Fruit fly (Drosophila melanogaster) whole organism, wandering third instar larva: ENCODE measurements around the gene noi.

Experiments used
- Abd-B ChIP-seq: fragments of >200 bp; optimal IDR thresholded peaks from 2 replicates; lab custom pipeline; 2017; ENCODE audit warnings: missing biosample characterization, missing genetic modification characterization
- CG32264 ChIP-seq: fragments of 200-800 bp; sonication (Bioruptor generic); optimal IDR thresholded peaks from 2 replicates; lab custom pipeline; 2016; ENCODE audit warnings: missing biosample characterization, missing genetic modification characterization
- CG9705 ChIP-seq: fragments of 200-800 bp; sonication (Bioruptor generic); optimal IDR thresholded peaks from 2 replicates; lab custom pipeline; 2018; ENCODE audit warnings: missing biosample characterization, mild to moderate bottlenecking, missing genetic modification characterization
- CrebA ChIP-seq: fragments of 200-800 bp; sonication (Bioruptor generic); optimal IDR thresholded peaks from 2 replicates; lab custom pipeline; 2016; ENCODE audit warnings: missing biosample characterization, mild to moderate bottlenecking, missing genetic modification characterization, borderline replicate concordance
- Dfd ChIP-seq: fragments of >200 bp; optimal IDR thresholded peaks from 2 replicates; lab custom pipeline; 2017; ENCODE audit warnings: missing biosample characterization, missing genetic modification characterization
- Dif ChIP-seq: fragments of 200-275, 200-300 bp; sonication (Bioruptor generic); optimal IDR thresholded peaks from 2 replicates; lab custom pipeline; 2018; ENCODE audit warnings: missing biosample characterization, missing genetic modification characterization; ENCODE audit not compliant: partially characterized antibody
- GATAd ChIP-seq: sonication (Bioruptor generic); optimal IDR thresholded peaks from 2 replicates; lab custom pipeline; 2016; ENCODE audit warnings: missing biosample characterization, missing genetic modification characterization
- HLH106 ChIP-seq: fragments of 200-800 bp; optimal IDR thresholded peaks from 3 replicates; lab custom pipeline; 2019; ENCODE audit warnings: missing biosample characterization, mild to moderate bottlenecking, missing genetic modification characterization, moderate library complexity
- Hnf4 ChIP-seq: fragments of 200-800 bp; sonication (Bioruptor generic); optimal IDR thresholded peaks from 2 replicates; lab custom pipeline; 2016; ENCODE audit warnings: missing biosample characterization, mild to moderate bottlenecking, missing genetic modification characterization
- Hr78 ChIP-seq: fragments of >200 bp; optimal IDR thresholded peaks from 2 replicates; lab custom pipeline; 2017; ENCODE audit warnings: missing biosample characterization, missing genetic modification characterization
- Hr83 ChIP-seq: fragments of 200-300 bp; sonication (Bioruptor generic); optimal IDR thresholded peaks from 2 replicates; lab custom pipeline; 2016; ENCODE audit warnings: missing biosample characterization, mild to moderate bottlenecking, missing genetic modification characterization, moderate library complexity; ENCODE audit not compliant: poor library complexity, severe bottlenecking
- Jra ChIP-seq: sonication (Bioruptor generic); optimal IDR thresholded peaks from 2 replicates; lab custom pipeline; 2016; ENCODE audit warnings: missing biosample characterization, missing genetic modification characterization
- Mio ChIP-seq: sonication (Bioruptor generic); optimal IDR thresholded peaks from 2 replicates; lab custom pipeline; 2016; ENCODE audit warnings: missing biosample characterization, missing genetic modification characterization
- Myc ChIP-seq: fragments of >200 bp; optimal IDR thresholded peaks from 2 replicates; lab custom pipeline; 2017
- N ChIP-seq: fragments of >200 bp; optimal IDR thresholded peaks from 2 replicates; lab custom pipeline; 2018; ENCODE audit warnings: missing biosample characterization, missing external identifiers, missing genetic modification characterization
- OdsH ChIP-seq: fragments of 200-800 bp; sonication (Bioruptor generic); optimal IDR thresholded peaks from 2 replicates; lab custom pipeline; 2016; ENCODE audit warnings: missing biosample characterization, mild to moderate bottlenecking, missing genetic modification characterization
- Rel ChIP-seq, 2 experiments: fragments of 200-800 bp; sonication (Bioruptor generic) in 1 of 2; optimal IDR thresholded peaks; 2 replicates in 1 of 2; 3 replicates in 1 of 2; lab custom pipeline; 2016 to 2019; ENCODE audit warnings: mild to moderate bottlenecking in 2 of 2, missing biosample characterization in 2 of 2, missing genetic modification characterization in 2 of 2, moderate library complexity in 1 of 2
- Sp1 ChIP-seq: fragments of 200-800 bp; sonication (Bioruptor generic); optimal IDR thresholded peaks from 3 replicates; lab custom pipeline; 2019; ENCODE audit warnings: missing biosample characterization, mild to moderate bottlenecking, missing genetic modification characterization, moderate library complexity
- Vsx2 ChIP-seq: fragments of 200-300, 225-300 bp; sonication (Bioruptor generic); optimal IDR thresholded peaks from 2 replicates; lab custom pipeline; 2018; ENCODE audit warnings: missing biosample characterization, missing genetic modification characterization; ENCODE audit not compliant: partially characterized antibody
- br ChIP-seq: fragments of 200-800 bp; sonication (Bioruptor generic); optimal IDR thresholded peaks from 2 replicates; lab custom pipeline; 2016; ENCODE audit warnings: missing biosample characterization, missing genetic modification characterization
- brk ChIP-seq: fragments of 200-800 bp; sonication (Bioruptor generic); optimal IDR thresholded peaks from 2 replicates; lab custom pipeline; 2016; ENCODE audit warnings: missing biosample characterization, mild to moderate bottlenecking, missing genetic modification characterization
- dl ChIP-seq, 2 experiments: fragments of 175-275, 200-275 bp in 1 of 2; fragments of 200-275 bp in 1 of 2; sonication (Bioruptor generic); optimal IDR thresholded peaks; lab custom pipeline; 2018; ENCODE audit warnings: mild to moderate bottlenecking in 2 of 2, missing biosample characterization in 2 of 2, missing genetic modification characterization in 2 of 2, moderate library complexity in 2 of 2; ENCODE audit not compliant: partially characterized antibody in 2 of 2, insufficient read depth in 1 of 2
- dmrt93B ChIP-seq: fragments of 200-800 bp; sonication (Bioruptor generic); optimal IDR thresholded peaks from 2 replicates; lab custom pipeline; 2018; ENCODE audit warnings: missing biosample characterization, mild to moderate bottlenecking, missing genetic modification characterization
- dsf ChIP-seq: sonication (Bioruptor generic); optimal IDR thresholded peaks from 2 replicates; lab custom pipeline; 2016; ENCODE audit warnings: missing biosample characterization, missing genetic modification characterization, borderline replicate concordance
- ey ChIP-seq: fragments of 200-800 bp; sonication (Bioruptor generic); optimal IDR thresholded peaks from 2 replicates; lab custom pipeline; 2016; ENCODE audit warnings: missing biosample characterization, missing genetic modification characterization
- foxo ChIP-seq, 2 experiments: fragments of 200-800 bp; sonication (Bioruptor generic); optimal IDR thresholded peaks; 2 replicates in 1 of 2; 3 replicates in 1 of 2; lab custom pipeline; 2016 to 2017; ENCODE audit warnings: missing biosample characterization in 2 of 2, missing genetic modification characterization in 2 of 2
- fru ChIP-seq: fragments of 200-800 bp; sonication (Bioruptor generic); optimal IDR thresholded peaks from 3 replicates; lab custom pipeline; 2016; ENCODE audit warnings: missing biosample characterization, mild to moderate bottlenecking, missing genetic modification characterization
- h ChIP-seq: fragments of 200-800 bp; sonication (Bioruptor generic); optimal IDR thresholded peaks from 3 replicates; lab custom pipeline; 2016; ENCODE audit warnings: missing biosample characterization, mild to moderate bottlenecking, missing genetic modification characterization
- jim ChIP-seq: fragments of 175-275, 200-325 bp; sonication (Bioruptor generic); optimal IDR thresholded peaks from 2 replicates; lab custom pipeline; 2016; ENCODE audit warnings: missing biosample characterization, mild to moderate bottlenecking, missing genetic modification characterization
- lola ChIP-seq: fragments of >200 bp; optimal IDR thresholded peaks from 2 replicates; lab custom pipeline; 2017; ENCODE audit warnings: missing biosample characterization, missing genetic modification characterization
- pan ChIP-seq: fragments of >200 bp; optimal IDR thresholded peaks from 2 replicates; lab custom pipeline; 2017
- psq ChIP-seq: fragments of 200-800 bp; sonication (Bioruptor generic); optimal IDR thresholded peaks from 3 replicates; lab custom pipeline; 2017; ENCODE audit warnings: missing biosample characterization, mild to moderate bottlenecking, missing genetic modification characterization, moderate library complexity
- rgr ChIP-seq: fragments of 200-800 bp; sonication (Bioruptor generic); optimal IDR thresholded peaks from 3 replicates; lab custom pipeline; 2016; ENCODE audit warnings: missing biosample characterization, mild to moderate bottlenecking, missing genetic modification characterization
- sv ChIP-seq: fragments of 200-800 bp; sonication (Bioruptor generic); optimal IDR thresholded peaks from 3 replicates; lab custom pipeline; 2016; ENCODE audit warnings: missing biosample characterization, missing genetic modification characterization
- tai ChIP-seq: sonication (Bioruptor generic); optimal IDR thresholded peaks from 2 replicates; lab custom pipeline; 2016; ENCODE audit warnings: missing biosample characterization, missing genetic modification characterization
- usp ChIP-seq: fragments of >200 bp; optimal IDR thresholded peaks from 2 replicates; lab custom pipeline; 2017; ENCODE audit warnings: missing biosample characterization, missing genetic modification characterization
- woc ChIP-seq: sonication (Bioruptor generic); optimal IDR thresholded peaks from 2 replicates; lab custom pipeline; 2016; ENCODE audit warnings: missing biosample characterization, mild to moderate bottlenecking, missing genetic modification characterization

Gene noi

dm6 chr3R:5600361-5601043 lies 9.2 kb upstream of the noi start:
- no peak for TF ChIP-seq Vsx2 (GFP tag; lab: Kevin White, UChicago)
- no peak for TF ChIP-seq jim (GFP tag; lab: Kevin White, UChicago)
- TF ChIP-seq usp (GFP tag; lab: Kevin White, UChicago), result no peak
- no peak for TF ChIP-seq CG9705 (GFP tag; lab: Kevin White, UChicago)
- no peak for TF ChIP-seq dmrt93B (GFP tag; lab: Kevin White, UChicago)
- peak; percentile 50 for TF ChIP-seq CG32264
- TF ChIP-seq Dfd, result no peak
- no peak for TF ChIP-seq OdsH (GFP tag; lab: Kevin White, UChicago)
- peak; percentile 22 for TF ChIP-seq Myc (lab: Kevin White, UChicago)
- TF ChIP-seq fru (GFP tag; lab: Kevin White, UChicago), result peak; percentile 1
- TF ChIP-seq Hr78, result no peak
- peak; percentile 52 for TF ChIP-seq rgr (GFP tag; lab: Kevin White, UChicago)
- TF ChIP-seq br (GFP tag; lab: Kevin White, UChicago), result peak; percentile 28
- TF ChIP-seq lola (GFP tag; lab: Kevin White, UChicago), result no peak
- peak; percentile 76 for TF ChIP-seq Hnf4 (GFP tag; lab: Kevin White, UChicago)
- peak; percentile 10 to 71 for TF ChIP-seq foxo (GFP tag; optimal IDR thresholded peaks at IDR 0.05; lab: Kevin White, UChicago)
- TF ChIP-seq psq (GFP tag; lab: Kevin White, UChicago), result peak; percentile 96
- no peak for TF ChIP-seq Rel (GFP tag; optimal IDR thresholded peaks at IDR 0.05; lab: Kevin White, UChicago)
- TF ChIP-seq Rel (tag; optimal IDR thresholded peaks at IDR 0.05; lab: Kevin White, UChicago), result peak; percentile 64
- TF ChIP-seq brk (GFP tag; lab: Kevin White, UChicago), result peak; percentile 75
- TF ChIP-seq ey (GFP tag; lab: Kevin White, UChicago), result no peak
- no peak for TF ChIP-seq Mio (GFP tag; lab: Kevin White, UChicago)
- TF ChIP-seq Abd-B, result no peak
- peak; percentile 8 to 39 for TF ChIP-seq dl (GFP tag; optimal IDR thresholded peaks at IDR 0.05; lab: Kevin White, UChicago; ENCODE audit: insufficient read depth in 1 of 2, partially characterized antibody in 2 of 2)
- no peak for TF ChIP-seq dsf (GFP tag; lab: Kevin White, UChicago)
- TF ChIP-seq Jra (GFP tag; lab: Kevin White, UChicago), result no peak
- peak; percentile 35 for TF ChIP-seq Sp1 (GFP tag; lab: Kevin White, UChicago)
- no peak for TF ChIP-seq tai (GFP tag; lab: Kevin White, UChicago)
- TF ChIP-seq GATAd (GFP tag; lab: Kevin White, UChicago), result no peak
- no peak for TF ChIP-seq woc (GFP tag; lab: Kevin White, UChicago)
- peak; percentile 71 for TF ChIP-seq Hr83
- TF ChIP-seq pan, result no peak
- TF ChIP-seq N (GFP tag; lab: Kevin White, UChicago), result no peak
- TF ChIP-seq CrebA, result no peak
- TF ChIP-seq Dif (GFP tag; lab: Kevin White, UChicago), result peak; percentile 64
- peak; percentile 65 for TF ChIP-seq h
- no peak for TF ChIP-seq HLH106 (tag; lab: Kevin White, UChicago)
- no peak for TF ChIP-seq sv (GFP tag; lab: Kevin White, UChicago)

- peak; percentile 27 for TF ChIP-seq Hr83
- TF ChIP-seq Myc (lab: Kevin White, UChicago), result peak; percentile 39
- TF ChIP-seq jim (GFP tag; lab: Kevin White, UChicago), result peak; percentile 55
- no peak for TF ChIP-seq CrebA
- peak; percentile 16 for TF ChIP-seq OdsH (GFP tag; lab: Kevin White, UChicago)
- peak in 1 of 2 experiments; percentile 56 for TF ChIP-seq dl (GFP tag; optimal IDR thresholded peaks at IDR 0.05; lab: Kevin White, UChicago; ENCODE audit: insufficient read depth in 1 of 2, partially characterized antibody in 2 of 2)
- peak; percentile 1 for TF ChIP-seq woc (GFP tag; lab: Kevin White, UChicago)
- TF ChIP-seq Dif (GFP tag; lab: Kevin White, UChicago), result peak; percentile 6
- no peak for TF ChIP-seq dmrt93B (GFP tag; lab: Kevin White, UChicago)
Observed at dm6 chr3R:5599521-5600360, 8.5 kb upstream of the noi start.
